Worm (Caenorhabditis elegans): ENCODE measurements around the gene rfip-2.

ce11 chrII:756161-756560 lies 32.6 kb downstream of the rfip-2 start:
- no peak for TF ChIP-seq F13C5.2 (tag; optimal IDR thresholded peaks at IDR 0.05)
- no peak for TF ChIP-seq ama-1 (optimal IDR thresholded peaks at IDR 0.05)
- TF ChIP-seq aly-1 (tag; optimal IDR thresholded peaks at IDR 0.05) = no peak
- no peak for TF ChIP-seq scrt-1 (GFP tag; IDR thresholded peaks at IDR 0.05)
- no peak for TF ChIP-seq hnd-1 (tag; optimal IDR thresholded peaks at IDR 0.05)
- TF ChIP-seq ceh-13 (GFP tag; optimal IDR thresholded peaks at IDR 0.05) = no peak
- no peak for TF ChIP-seq hmg-4 (GFP tag; optimal IDR thresholded peaks at IDR 0.05)
- no peak for TF ChIP-seq B0310.2 (tag; optimal IDR thresholded peaks at IDR 0.05)
- no peak for TF ChIP-seq tbx-37 (GFP tag; conservative IDR thresholded peaks at IDR 0.05)
- TF ChIP-seq hmbx-1 (tag; optimal IDR thresholded peaks at IDR 0.05) = no peak
- no peak for TF ChIP-seq flt-1 (GFP tag; IDR thresholded peaks at IDR 0.05)
- TF ChIP-seq sea-1 (GFP tag; conservative IDR thresholded peaks at IDR 0.05) = no peak
- TF ChIP-seq ceh-36 (tag; optimal IDR thresholded peaks at IDR 0.05) = no peak

All from whole organism, early embryonic.